Fruit fly (Drosophila melanogaster) whole organism, embryonic: ENCODE results near the gene Cep290.

Source experiments
- Antp ChIP-seq: fragments of 200-800 bp; sonication (Bioruptor generic); optimal IDR thresholded peaks from 3 replicates; lab custom pipeline; 2016; ENCODE audit warnings: missing biosample characterization, missing genetic modification characterization
- Asciz ChIP-seq: fragments of 200-800 bp; sonication (Bioruptor generic); optimal IDR thresholded peaks from 2 replicates; lab custom pipeline; 2017; ENCODE audit warnings: missing biosample characterization, mild to moderate bottlenecking, missing genetic modification characterization, missing genetic modification reagents
- Atf-2 ChIP-seq: fragments of 200-800 bp; sonication (Bioruptor generic); optimal IDR thresholded peaks from 2 replicates; lab custom pipeline; 2016; ENCODE audit warnings: missing biosample characterization, missing genetic modification characterization
- Atf6 ChIP-seq: fragments of 200-800 bp; sonication (Bioruptor generic); IDR thresholded peaks from 2 replicates; pipeline ENCODE4 v1.3.6; 2022; ENCODE audit warnings: missing biosample characterization, missing genetic modification characterization
- Blimp-1 ChIP-seq: fragments of 200-800 bp; sonication (Bioruptor generic); optimal IDR thresholded peaks from 3 replicates; lab custom pipeline; 2018; ENCODE audit warnings: missing biosample characterization, missing genetic modification characterization, mild to moderate bottlenecking, moderate library complexity, missing genetic modification reagents
- CG10147 ChIP-seq: fragments of 200-800 bp; sonication (Bioruptor generic); optimal IDR thresholded peaks from 2 replicates; lab custom pipeline; 2019; ENCODE audit warnings: missing biosample characterization, mild to moderate bottlenecking, missing genetic modification characterization, moderate library complexity
- CG10366 ChIP-seq: fragments of 200-800 bp; sonication (Bioruptor generic); IDR thresholded peaks from 2 replicates; pipeline ENCODE4 v1.3.6; 2022; ENCODE audit warnings: missing biosample characterization, missing genetic modification characterization
- CG11085 ChIP-seq: fragments of 200-800 bp; sonication (Bioruptor generic); IDR thresholded peaks from 2 replicates; pipeline ENCODE4 v1.3.6; 2022; ENCODE audit warnings: missing biosample characterization, missing genetic modification characterization
- CG12071 ChIP-seq: fragments of 200-800 bp; sonication (Bioruptor generic); optimal IDR thresholded peaks from 3 replicates; lab custom pipeline; 2018; ENCODE audit warnings: missing biosample characterization, mild to moderate bottlenecking, missing genetic modification characterization
- CG12155 ChIP-seq: fragments of 200-800 bp; sonication (Bioruptor generic); optimal IDR thresholded peaks from 3 replicates; lab custom pipeline; 2016; ENCODE audit warnings: missing biosample characterization, missing genetic modification characterization
- CG12299 ChIP-seq: fragments of 200-800 bp; sonication (Bioruptor generic); optimal IDR thresholded peaks from 2 replicates; lab custom pipeline; 2018; ENCODE audit warnings: missing biosample characterization, mild to moderate bottlenecking, missing genetic modification characterization
- CG12769 ChIP-seq: fragments of 200-800 bp; sonication (Bioruptor generic); optimal IDR thresholded peaks from 2 replicates; lab custom pipeline; 2019; ENCODE audit warnings: missing biosample characterization, mild to moderate bottlenecking, missing genetic modification characterization, moderate library complexity
- CG13287 ChIP-seq: fragments of 200-800 bp; sonication (Bioruptor generic); IDR thresholded peaks from 2 replicates; pipeline ENCODE4 v1.3.6; 2022; ENCODE audit warnings: missing biosample characterization, missing genetic modification characterization; ENCODE audit not compliant: partially characterized antibody
- CG16779 ChIP-seq: fragments of 200-800 bp; sonication (Bioruptor generic); IDR thresholded peaks from 2 replicates; pipeline ENCODE4 v1.3.6; 2022; ENCODE audit warnings: missing biosample characterization, missing genetic modification characterization
- CG16813 ChIP-seq: fragments of 200-800 bp; sonication (Bioruptor generic); IDR thresholded peaks from 3 replicates; pipeline ENCODE4 v1.3.6; 2022; ENCODE audit warnings: missing biosample characterization, missing genetic modification characterization; ENCODE audit not compliant: partially characterized antibody
- CG17802 ChIP-seq: fragments of 200-800 bp; sonication (Bioruptor generic); optimal IDR thresholded peaks from 2 replicates; lab custom pipeline; 2018; ENCODE audit warnings: missing biosample characterization, mild to moderate bottlenecking, missing genetic modification characterization, moderate library complexity
- CG3163 ChIP-seq: fragments of 200-800 bp; sonication (Bioruptor generic); optimal IDR thresholded peaks from 3 replicates; lab custom pipeline; 2016; ENCODE audit warnings: missing biosample characterization, missing genetic modification characterization
- CG32532 ChIP-seq: fragments of 200-800 bp; sonication (Bioruptor generic); IDR thresholded peaks from 2 replicates; pipeline ENCODE4 v1.3.6; 2022; ENCODE audit warnings: missing biosample characterization, missing genetic modification characterization
- CG3726 ChIP-seq: fragments of 200-800 bp; sonication (Bioruptor generic); IDR thresholded peaks from 3 replicates; pipeline ENCODE4, ENCODE4 v1.3.6; 2022; ENCODE audit warnings: missing biosample characterization, missing genetic modification characterization
- CG4404 ChIP-seq: fragments of 200-800 bp; sonication (Bioruptor generic); IDR thresholded peaks from 2 replicates; pipeline ENCODE4 v1.3.6; 2022; ENCODE audit warnings: missing biosample characterization, missing genetic modification characterization
- CG4424 ChIP-seq: fragments of 200-800 bp; sonication (Bioruptor generic); optimal IDR thresholded peaks from 3 replicates; lab custom pipeline; 2016; ENCODE audit warnings: missing biosample characterization, missing genetic modification characterization
- CG7556 ChIP-seq: fragments of 200-800 bp; sonication (Bioruptor generic); optimal IDR thresholded peaks from 2 replicates; lab custom pipeline; 2017; ENCODE audit warnings: missing biosample characterization, mild to moderate bottlenecking, missing genetic modification characterization
- CG8281 ChIP-seq: fragments of 200-800 bp; sonication (Bioruptor generic); optimal IDR thresholded peaks from 2 replicates; lab custom pipeline; 2018; ENCODE audit warnings: missing biosample characterization, mild to moderate bottlenecking, missing genetic modification characterization, moderate library complexity
- Dek ChIP-seq: fragments of 200-800 bp; sonication (Bioruptor generic); optimal IDR thresholded peaks from 3 replicates; lab custom pipeline; 2019; ENCODE audit warnings: missing biosample characterization, mild to moderate bottlenecking, missing genetic modification characterization, moderate library complexity
- Fer2 ChIP-seq: fragments of 200-800 bp; sonication (Bioruptor generic); optimal IDR thresholded peaks from 2 replicates; lab custom pipeline; 2018; ENCODE audit warnings: missing biosample characterization, mild to moderate bottlenecking, missing genetic modification characterization, moderate library complexity
- GATAe ChIP-seq: fragments of 200-800 bp; sonication (Bioruptor generic); conservative IDR thresholded peaks from 2 replicates; pipeline ENCODE4 v1.3.6; 2022; ENCODE audit warnings: missing biosample characterization, missing genetic modification characterization
- Gug ChIP-seq: fragments of 200-800 bp; sonication (Bioruptor generic); IDR thresholded peaks from 4 replicates; pipeline ENCODE4 v1.3.6; 2022; ENCODE audit warnings: missing biosample characterization, missing genetic modification characterization
- H15 ChIP-seq: fragments of 200-800 bp; sonication (Bioruptor generic); IDR thresholded peaks from 3 replicates; pipeline ENCODE4 v1.3.6; 2022; ENCODE audit warnings: missing biosample characterization, missing genetic modification characterization
- Hr78 ChIP-seq, 2 experiments: fragments of 200-800 bp in 1 of 2; fragments of >200 bp in 1 of 2; sonication (Bioruptor generic) in 1 of 2; optimal IDR thresholded peaks; 2 replicates each; lab custom pipeline; 2017 to 2019; ENCODE audit warnings: missing biosample characterization in 2 of 2, missing genetic modification characterization in 2 of 2, mild to moderate bottlenecking in 1 of 2, moderate library complexity in 1 of 2
- Lhr ChIP-seq: fragments of 200-800 bp; sonication (Bioruptor generic); optimal IDR thresholded peaks from 3 replicates; lab custom pipeline; 2017; ENCODE audit warnings: mild to moderate bottlenecking, missing biosample characterization, missing genetic modification reagents, missing genetic modification characterization
- MESR4 ChIP-seq: fragments of 200-800 bp; sonication (Bioruptor generic); optimal IDR thresholded peaks from 2 replicates; lab custom pipeline; 2018; ENCODE audit warnings: missing biosample characterization, mild to moderate bottlenecking, missing genetic modification characterization, moderate library complexity
- Scr ChIP-seq: fragments of 200-800 bp; sonication (Bioruptor generic); IDR thresholded peaks from 2 replicates; pipeline ENCODE4 v1.3.6; 2022; ENCODE audit warnings: missing biosample characterization, missing genetic modification characterization; ENCODE audit not compliant: partially characterized antibody
- Stat92E ChIP-seq, 3 experiments: fragments of >200 bp in 2 of 3; fragments of 200-800 bp in 1 of 3; sonication (Bioruptor generic) in 1 of 3; optimal IDR thresholded peaks; 2 replicates each; lab custom pipeline; 2017 to 2019; ENCODE audit warnings: missing biosample characterization in 3 of 3, missing genetic modification characterization in 3 of 3, mild to moderate bottlenecking in 1 of 3, moderate library complexity in 1 of 3
- ab ChIP-seq: fragments of 200-800 bp; sonication (Bioruptor generic); optimal IDR thresholded peaks from 2 replicates; lab custom pipeline; 2016; ENCODE audit warnings: missing biosample characterization, missing genetic modification characterization
- ac ChIP-seq: fragments of 200-800 bp; sonication (Bioruptor generic); optimal IDR thresholded peaks from 3 replicates; lab custom pipeline; 2017; ENCODE audit warnings: missing biosample characterization, mild to moderate bottlenecking, missing genetic modification characterization
- btn ChIP-seq: fragments of 200-800 bp; sonication (Bioruptor generic); optimal IDR thresholded peaks from 2 replicates; lab custom pipeline; 2016; ENCODE audit warnings: missing biosample characterization, missing genetic modification characterization
- chif ChIP-seq, 2 experiments: fragments of 200-800 bp; sonication (Bioruptor generic); optimal IDR thresholded peaks; 3 replicates each; lab custom pipeline; 2016; ENCODE audit warnings: missing biosample characterization in 2 of 2, missing genetic modification characterization in 2 of 2
- chinmo ChIP-seq: fragments of 200-800 bp; sonication (Bioruptor generic); IDR thresholded peaks from 4 replicates; pipeline ENCODE4 v1.3.6; 2022; ENCODE audit warnings: missing biosample characterization, missing genetic modification characterization; ENCODE audit not compliant: partially characterized antibody
- corto ChIP-seq: fragments of 200-800 bp; sonication (Bioruptor generic); optimal IDR thresholded peaks from 2 replicates; lab custom pipeline; 2016; ENCODE audit warnings: missing biosample characterization, mild to moderate bottlenecking, missing genetic modification characterization, moderate library complexity
- eve ChIP-seq, 2 experiments: fragments of >200 bp; optimal IDR thresholded peaks; 2 replicates each; lab custom pipeline; 2017; ENCODE audit warnings: missing biosample characterization in 2 of 2, missing genetic modification characterization in 2 of 2
- fu2 ChIP-seq: fragments of 200-800 bp; sonication (Bioruptor generic); optimal IDR thresholded peaks from 2 replicates; lab custom pipeline; 2016; ENCODE audit warnings: missing biosample characterization, missing genetic modification characterization
- insv ChIP-seq, 2 experiments: fragments of 200-800 bp; sonication (Bioruptor generic); optimal IDR thresholded peaks; 3 replicates each; lab custom pipeline; 2016 to 2018; ENCODE audit warnings: missing biosample characterization in 2 of 2, missing genetic modification characterization in 2 of 2
- mld ChIP-seq: fragments of 200-800 bp; sonication (Bioruptor generic); IDR thresholded peaks from 3 replicates; pipeline ENCODE4 v1.3.6; 2022; ENCODE audit warnings: missing biosample characterization, missing genetic modification characterization; ENCODE audit not compliant: partially characterized antibody
- nom ChIP-seq: fragments of 200-800 bp; sonication (Bioruptor generic); optimal IDR thresholded peaks from 2 replicates; lab custom pipeline; 2017; ENCODE audit warnings: missing biosample characterization, missing genetic modification characterization, mild to moderate bottlenecking, moderate library complexity, missing genetic modification reagents
- pzg ChIP-seq: fragments of 200-800 bp; sonication (Bioruptor generic); optimal IDR thresholded peaks from 3 replicates; lab custom pipeline; 2018; ENCODE audit warnings: missing biosample characterization, mild to moderate bottlenecking, missing genetic modification characterization, moderate library complexity
- tgo ChIP-seq: fragments of 200-800 bp; sonication (Bioruptor generic); IDR thresholded peaks from 3 replicates; pipeline ENCODE4 v1.3.6; 2022; ENCODE audit warnings: missing biosample characterization, missing genetic modification characterization
- twi ChIP-seq: fragments of 200-800 bp; optimal IDR thresholded peaks from 2 replicates; lab custom pipeline; 2019; ENCODE audit warnings: missing biosample characterization, mild to moderate bottlenecking, missing genetic modification characterization, moderate library complexity
- vvl ChIP-seq: fragments of 200-800 bp; sonication (Bioruptor generic); IDR thresholded peaks from 2 replicates; pipeline ENCODE4 v1.3.6; 2022; ENCODE audit warnings: missing biosample characterization, missing genetic modification characterization

The Cep290 gene

DNA sequence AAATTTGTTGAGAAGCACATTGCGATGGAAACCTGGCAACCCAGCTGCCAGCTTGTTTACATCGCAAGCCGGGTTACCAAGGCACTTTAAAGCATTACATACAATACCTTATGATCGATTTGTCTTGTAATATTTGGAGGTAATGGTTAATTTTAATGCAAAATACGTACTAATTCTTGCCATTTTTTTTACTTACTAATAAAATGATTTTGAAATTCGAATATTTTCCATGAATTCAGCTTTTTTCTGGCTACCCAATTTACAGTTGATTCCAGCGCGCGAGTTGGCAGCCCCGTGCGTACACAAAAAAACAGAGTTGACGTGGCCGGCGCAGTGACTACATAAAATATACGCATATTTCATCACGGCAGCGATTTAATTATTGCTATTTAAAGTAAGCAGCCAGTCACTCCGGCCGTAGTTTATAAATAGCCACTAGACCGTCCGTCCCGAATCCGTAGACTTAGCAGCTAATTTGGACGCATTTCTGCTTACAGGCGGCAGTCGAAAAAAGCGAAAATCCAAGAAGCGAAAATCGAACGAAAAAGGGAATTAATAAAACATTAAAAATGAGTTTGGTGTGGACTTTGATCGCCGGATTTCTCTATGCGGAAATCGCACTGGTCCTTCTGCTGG is 6.1 kb upstream of the Cep290 start, which contains the start of the genes CG13901 and CG13887 (continued):
- no peak; the same call in 1 of the 2 replicates for TF ChIP-seq Scr (GFP tag; lab: Robert Waterston, UW)
- no peak for TF ChIP-seq chinmo (GFP tag; lab: Robert Waterston, UW)
- TF ChIP-seq Fer2 (tag; lab: Kevin White, UChicago) = peak; percentile 87
- peak; percentile 91 for TF ChIP-seq CG12155 (GFP tag; lab: Kevin White, UChicago)
- no peak for TF ChIP-seq mld (GFP tag; lab: Robert Waterston, UW)
- peak; percentile 68; the same call in 1 of the 3 replicates for TF ChIP-seq CG3726 (GFP tag; lab: Robert Waterston, UW)
- peak; percentile 91 for TF ChIP-seq CG4424 (GFP tag; lab: Kevin White, UChicago)
- TF ChIP-seq Lhr = peak; percentile 85
- TF ChIP-seq CG10147 (GFP tag; lab: Kevin White, UChicago) = peak; percentile 90
- TF ChIP-seq Atf-2 (GFP tag; lab: Kevin White, UChicago) = peak; percentile 90
- TF ChIP-seq CG16779 (GFP tag; lab: Robert Waterston, UW) = peak; percentile 56; the same call in 1 of the 2 replicates
- peak; percentile 55 for TF ChIP-seq ab (GFP tag; lab: Kevin White, UChicago)
- peak; percentile 83 for TF ChIP-seq nom
- peak; percentile 81 for TF ChIP-seq H15
- TF ChIP-seq CG11085 (GFP tag; lab: Robert Waterston, UW) = peak; percentile 73
- peak in 1 of 2 experiments; percentile 59 for TF ChIP-seq insv (GFP tag; optimal IDR thresholded peaks at IDR 0.05; lab: Kevin White, UChicago)
- peak; percentile 69 for TF ChIP-seq Asciz (GFP tag; lab: Kevin White, UChicago)
- TF ChIP-seq CG10366 (GFP tag; lab: Robert Waterston, UW) = peak; percentile 88
- peak; percentile 83 for TF ChIP-seq CG7556 (GFP tag; lab: Kevin White, UChicago)
- TF ChIP-seq tgo = peak; percentile 89
- TF ChIP-seq Hr78 (GFP tag; optimal IDR thresholded peaks at IDR 0.05; lab: Kevin White, UChicago) = no peak
- TF ChIP-seq chif (GFP tag; optimal IDR thresholded peaks at IDR 0.05; lab: Kevin White, UChicago) = peak; percentile 86 to 92
- peak; percentile 76 for TF ChIP-seq CG13287 (GFP tag; lab: Robert Waterston, UW)
- TF ChIP-seq vvl (GFP tag; lab: Robert Waterston, UW) = peak; percentile 94
- TF ChIP-seq CG8281 (tag; lab: Kevin White, UChicago) = peak; percentile 60
- TF ChIP-seq corto (GFP tag; lab: Kevin White, UChicago) = peak; percentile 62
- TF ChIP-seq Dek (tag; lab: Kevin White, UChicago) = peak; percentile 86
- peak; percentile 90 for TF ChIP-seq Antp (GFP tag; lab: Kevin White, UChicago)
- TF ChIP-seq CG17802 (tag; lab: Kevin White, UChicago) = peak; percentile 69
- peak; percentile 84 for TF ChIP-seq CG3163 (GFP tag; lab: Kevin White, UChicago)
- TF ChIP-seq pzg = peak; percentile 84
- no peak for TF ChIP-seq GATAe (GFP tag; lab: Robert Waterston, UW)
- TF ChIP-seq CG4404 = peak; percentile 85
- TF ChIP-seq twi (tag; lab: Kevin White, UChicago) = peak; percentile 83
- TF ChIP-seq Stat92E (GFP tag; optimal IDR thresholded peaks at IDR 0.05; lab: Kevin White, UChicago) = no peak
- TF ChIP-seq ac (GFP tag; lab: Kevin White, UChicago) = no peak
- TF ChIP-seq CG12299 (tag; lab: Kevin White, UChicago) = peak; percentile 87
- TF ChIP-seq Blimp-1 (GFP tag; lab: Kevin White, UChicago) = peak; percentile 88
- peak; percentile 62 for TF ChIP-seq CG12071
- peak; percentile 92 for TF ChIP-seq CG12769
- peak; percentile 90 for TF ChIP-seq CG32532 (GFP tag; lab: Robert Waterston, UW)
- TF ChIP-seq Atf6 (GFP tag; lab: Robert Waterston, UW) = peak; percentile 86
- peak; percentile 52 for TF ChIP-seq btn (GFP tag; lab: Kevin White, UChicago)
- 0 out of 3 replicates have a peak, but pooled peaks have one; percentile 32 for TF ChIP-seq CG16813
- TF ChIP-seq MESR4 = peak; percentile 86
- TF ChIP-seq eve (GFP tag; optimal IDR thresholded peaks at IDR 0.05; lab: Kevin White, UChicago) = no peak
- peak; percentile 93 for TF ChIP-seq fu2 (GFP tag; lab: Kevin White, UChicago)
- TF ChIP-seq Gug (GFP tag; lab: Robert Waterston, UW) = peak; percentile 87; the same call in 3 of the 4 replicates
